Worm (Caenorhabditis elegans) whole organism, L2 larva: Measurements from ENCODE around the gene bigr-1.

Source experiments
- elt-3 ChIP-seq: sonication (generic microtip); optimal IDR thresholded peaks from 2 replicates; lab custom pipeline; 2017; ENCODE audit warnings: missing biosample characterization, missing genetic modification characterization
- lin-11 ChIP-seq: fragments of 150-350 bp; sonication (generic microtip); optimal IDR thresholded peaks from 2 replicates; lab custom pipeline; 2014; ENCODE audit warnings: missing biosample characterization, missing genetic modification characterization, inconsistent platforms, mixed read lengths
- mbf-1 ChIP-seq: sonication (generic microtip); optimal IDR thresholded peaks from 2 replicates; lab custom pipeline; 2017; ENCODE audit warnings: missing biosample characterization, missing genetic modification characterization
- ztf-1 ChIP-seq: fragments of 200-800 bp; sonication (Bioruptor generic); conservative IDR thresholded peaks from 2 replicates; pipeline ENCODE4 v1.3.6; 2022; ENCODE audit warnings: missing genetic modification characterization, missing compliant biosample characterization

Gene bigr-1

ce11 chrII:11226379-11226778, 44.9 kb downstream of the bigr-1 start, which contains the start of gene T06D8.2:
T06D8.2 (plus strand) TSS chrII:11226679.
- TF ChIP-seq mbf-1 (no peak), ztf-1 (GFP tag; lab: Robert Waterston, UW) (no peak), lin-11 (tag; lab: Kevin White, UChicago) (no peak), elt-3 (tag; lab: Kevin White, UChicago) (no peak)
